Fruit fly (Drosophila melanogaster): Measurements from ENCODE around the gene CG33700.

- no peak for TF ChIP-seq ovo (GFP tag; optimal IDR thresholded peaks at IDR 0.05)
- TF ChIP-seq kay (GFP tag; ENCODE audit: borderline replicate concordance): peak; percentile 59
- TF ChIP-seq tj (GFP tag; optimal IDR thresholded peaks at IDR 0.05): no peak
- no peak for TF ChIP-seq cnc (optimal IDR thresholded peaks at IDR 0.05)
- no peak for TF ChIP-seq bab1 (GFP tag; optimal IDR thresholded peaks at IDR 0.05)
- no peak for TF ChIP-seq cic (GFP tag; optimal IDR thresholded peaks at IDR 0.05)
- TF ChIP-seq Clk (GFP tag; optimal IDR thresholded peaks at IDR 0.05): no peak
- TF ChIP-seq CG11617 (GFP tag; optimal IDR thresholded peaks at IDR 0.05): no peak
- no peak for TF ChIP-seq CG5204 (GFP tag; optimal IDR thresholded peaks at IDR 0.05)
- TF ChIP-seq CG12768 (GFP tag; optimal IDR thresholded peaks at IDR 0.05): no peak
- no peak for TF ChIP-seq pad (GFP tag; optimal IDR thresholded peaks at IDR 0.05)
- no peak for TF ChIP-seq Crg-1 (GFP tag; optimal IDR thresholded peaks at IDR 0.05)
- TF ChIP-seq CG7045 (GFP tag; optimal IDR thresholded peaks at IDR 0.05): peak; percentile 35
- peak; percentile 9 for TF ChIP-seq CG7101 (tag; optimal IDR thresholded peaks at IDR 0.05)
Measured at dm6 chr3L:9503552-9504317, 21.6 kb downstream of the CG33700 start.

All from whole organism, adult.